Worm (Caenorhabditis elegans) whole organism, late embryonic: ENCODE measurements around the gene M02D8.6.

Experiments used
- C38D4.7 ChIP-seq: fragments of 200-800 bp; sonication (Bioruptor generic); optimal IDR thresholded peaks from 2 replicates; lab custom pipeline; 2018; ENCODE audit warnings: mild to moderate bottlenecking, missing genetic modification characterization, moderate library complexity, missing compliant biosample characterization
- F13H6.1 ChIP-seq: sonication (generic microtip); optimal IDR thresholded peaks from 2 replicates; lab custom pipeline; 2016; ENCODE audit warnings: missing genetic modification characterization, missing compliant biosample characterization
- K02D7.2 ChIP-seq: sonication (generic microtip); optimal IDR thresholded peaks from 2 replicates; lab custom pipeline; 2017; ENCODE audit warnings: mild to moderate bottlenecking, missing genetic modification characterization, missing compliant biosample characterization
- T23F11.4 ChIP-seq: fragments of 200-800 bp; sonication (Bioruptor generic); optimal IDR thresholded peaks from 2 replicates; lab custom pipeline; 2018; ENCODE audit warnings: mild to moderate bottlenecking, missing genetic modification characterization, missing compliant biosample characterization
- Y22D7AL.16 ChIP-seq: sonication (generic microtip); optimal IDR thresholded peaks from 2 replicates; lab custom pipeline; 2016; ENCODE audit warnings: missing genetic modification characterization, missing compliant biosample characterization
- ahr-1 ChIP-seq: sonication (generic microtip); optimal IDR thresholded peaks from 2 replicates; lab custom pipeline; 2016; ENCODE audit warnings: missing genetic modification characterization, missing compliant biosample characterization
- ama-1 ChIP-seq: fragments of 150-350 bp; optimal IDR thresholded peaks from 2 replicates; lab custom pipeline; 2014
- ceh-18 ChIP-seq: sonication (generic microtip); optimal IDR thresholded peaks from 2 replicates; lab custom pipeline; 2016; ENCODE audit warnings: missing genetic modification characterization, missing compliant biosample characterization
- ceh-19 ChIP-seq: fragments of 200-800 bp; sonication (Bioruptor generic); optimal IDR thresholded peaks from 2 replicates; lab custom pipeline; 2018; ENCODE audit warnings: mild to moderate bottlenecking, missing genetic modification characterization, missing compliant biosample characterization
- ceh-22 ChIP-seq: sonication (generic microtip); optimal IDR thresholded peaks from 2 replicates; lab custom pipeline; 2017; ENCODE audit warnings: missing biosample characterization, missing genetic modification characterization
- ceh-30 ChIP-seq: fragments of 150-350 bp; optimal IDR thresholded peaks from 2 replicates; lab custom pipeline; 2014; ENCODE audit warnings: missing biosample characterization, missing genetic modification characterization
- ceh-34 ChIP-seq: sonication (generic microtip); optimal IDR thresholded peaks from 2 replicates; lab custom pipeline; 2016; ENCODE audit warnings: mild to moderate bottlenecking, missing genetic modification characterization, missing compliant biosample characterization
- ceh-45 ChIP-seq: fragments of 200-800 bp; sonication (Bioruptor generic); IDR thresholded peaks from 2 replicates; pipeline ENCODE4 v1.3.6; 2022; ENCODE audit warnings: missing genetic modification reagents, missing genetic modification characterization, missing compliant biosample characterization
- ceh-48 ChIP-seq: sonication (generic microtip); optimal IDR thresholded peaks from 2 replicates; lab custom pipeline; 2016; ENCODE audit warnings: missing genetic modification characterization, inconsistent platforms, missing compliant biosample characterization
- ceh-6 ChIP-seq: fragments of 200-800 bp; sonication (Bioruptor generic); optimal IDR thresholded peaks from 2 replicates; lab custom pipeline; 2018; ENCODE audit warnings: mild to moderate bottlenecking, missing genetic modification characterization, missing compliant biosample characterization
- che-1 ChIP-seq: sonication (generic microtip); optimal IDR thresholded peaks from 2 replicates; lab custom pipeline; 2016; ENCODE audit warnings: mild to moderate bottlenecking, missing genetic modification characterization, missing compliant biosample characterization
- dmd-4 ChIP-seq: sonication (generic microtip); optimal IDR thresholded peaks from 2 replicates; lab custom pipeline; 2016; ENCODE audit warnings: borderline replicate concordance, missing genetic modification characterization, missing compliant biosample characterization
- dve-1 ChIP-seq: sonication (generic microtip); optimal IDR thresholded peaks from 2 replicates; lab custom pipeline; 2017; ENCODE audit warnings: antibody characterized with exemption, mild to moderate bottlenecking, missing genetic modification characterization, missing compliant biosample characterization
- elt-4 ChIP-seq: sonication (generic microtip); optimal IDR thresholded peaks from 2 replicates; lab custom pipeline; 2016; ENCODE audit warnings: missing genetic modification characterization, missing compliant biosample characterization
- fax-1 ChIP-seq: sonication (generic microtip); optimal IDR thresholded peaks from 2 replicates; lab custom pipeline; 2016; ENCODE audit warnings: missing genotype, missing genetic modification characterization, missing compliant biosample characterization
- fkh-10 ChIP-seq: fragments of 150-350 bp; optimal IDR thresholded peaks from 2 replicates; lab custom pipeline; 2014; ENCODE audit warnings: missing biosample characterization, missing genetic modification reagents, missing genetic modification characterization
- hlh-13 ChIP-seq: fragments of 200-800 bp; sonication (Bioruptor generic); optimal IDR thresholded peaks from 2 replicates; lab custom pipeline; 2018; ENCODE audit warnings: mild to moderate bottlenecking, missing genetic modification characterization, missing compliant biosample characterization
- hlh-6 ChIP-seq: sonication (generic microtip); optimal IDR thresholded peaks from 2 replicates; lab custom pipeline; 2016; ENCODE audit warnings: missing genotype, missing genetic modification characterization, missing compliant biosample characterization
- hlh-8 ChIP-seq: sonication (generic microtip); optimal IDR thresholded peaks from 2 replicates; lab custom pipeline; 2016; ENCODE audit warnings: missing genotype, missing genetic modification characterization, missing compliant biosample characterization
- lim-6 ChIP-seq: sonication (generic microtip); optimal IDR thresholded peaks from 2 replicates; lab custom pipeline; 2016; ENCODE audit warnings: missing genetic modification characterization, missing compliant biosample characterization
- madf-2 ChIP-seq: sonication (generic microtip); optimal IDR thresholded peaks from 2 replicates; lab custom pipeline; 2017; ENCODE audit warnings: missing genetic modification characterization, missing compliant biosample characterization
- mec-3 ChIP-seq: sonication (generic microtip); optimal IDR thresholded peaks from 2 replicates; lab custom pipeline; 2016; ENCODE audit warnings: borderline replicate concordance, missing genetic modification characterization, missing compliant biosample characterization
- nfya-1 ChIP-seq: sonication (generic microtip); optimal IDR thresholded peaks from 2 replicates; lab custom pipeline; 2017; ENCODE audit warnings: missing genetic modification characterization, mild to moderate bottlenecking, missing compliant biosample characterization, antibody characterized with exemption, moderate library complexity
- pag-3 ChIP-seq: sonication (generic microtip); optimal IDR thresholded peaks from 2 replicates; lab custom pipeline; 2016; ENCODE audit warnings: missing compliant biosample characterization, missing genetic modification characterization, borderline replicate concordance
- pat-9 ChIP-seq: fragments of 200-800 bp; sonication (Bioruptor generic); optimal IDR thresholded peaks from 2 replicates; lab custom pipeline; 2018; ENCODE audit warnings: mild to moderate bottlenecking, missing genetic modification characterization, moderate library complexity, missing compliant biosample characterization
- pha-4 ChIP-seq: fragments of 150-350 bp; optimal IDR thresholded peaks from 2 replicates; lab custom pipeline; 2018; ENCODE audit warnings: missing biosample characterization, missing genetic modification reagents, missing genetic modification characterization
- pqm-1 ChIP-seq: sonication (generic microtip); optimal IDR thresholded peaks from 2 replicates; lab custom pipeline; 2016; ENCODE audit warnings: missing genetic modification characterization, missing compliant biosample characterization
- pros-1 ChIP-seq: fragments of 150-350 bp; optimal IDR thresholded peaks from 2 replicates; lab custom pipeline; 2014; ENCODE audit warnings: missing biosample characterization, missing genetic modification reagents, missing genetic modification characterization
- ref-2 ChIP-seq: sonication (generic microtip); optimal IDR thresholded peaks from 2 replicates; lab custom pipeline; 2016; ENCODE audit warnings: missing genetic modification characterization, missing compliant biosample characterization
- rnt-1 ChIP-seq: sonication (generic microtip); optimal IDR thresholded peaks from 2 replicates; lab custom pipeline; 2016; ENCODE audit warnings: missing genetic modification characterization, missing compliant biosample characterization
- sdc-2 ChIP-seq: sonication (generic microtip); optimal IDR thresholded peaks from 2 replicates; lab custom pipeline; 2016; ENCODE audit warnings: missing genotype, missing genetic modification characterization, missing compliant biosample characterization
- sox-2 ChIP-seq: fragments of 200-800 bp; sonication (Bioruptor generic); IDR thresholded peaks from 2 replicates; pipeline ENCODE4 v1.3.6; 2022; ENCODE audit warnings: missing genetic modification reagents, missing genetic modification characterization, missing compliant biosample characterization
- syd-9 ChIP-seq: sonication (generic microtip); optimal IDR thresholded peaks from 2 replicates; lab custom pipeline; 2016; ENCODE audit warnings: mild to moderate bottlenecking, missing genetic modification characterization, moderate library complexity, missing compliant biosample characterization
- tbx-2 ChIP-seq: sonication (generic microtip); optimal IDR thresholded peaks from 2 replicates; lab custom pipeline; 2016; ENCODE audit warnings: missing genetic modification characterization, missing compliant biosample characterization
- tbx-7 ChIP-seq: sonication (generic microtip); optimal IDR thresholded peaks from 2 replicates; lab custom pipeline; 2016; ENCODE audit warnings: missing genotype, missing genetic modification characterization, missing compliant biosample characterization
- ttx-3 ChIP-seq: sonication (generic microtip); optimal IDR thresholded peaks from 2 replicates; lab custom pipeline; 2016; ENCODE audit warnings: missing genetic modification reagents, missing genetic modification characterization, missing compliant biosample characterization
- unc-42 ChIP-seq: sonication (generic microtip); optimal IDR thresholded peaks from 2 replicates; lab custom pipeline; 2016; ENCODE audit warnings: missing genotype, missing genetic modification characterization, missing compliant biosample characterization
- unc-86 ChIP-seq: sonication (generic microtip); optimal IDR thresholded peaks from 2 replicates; lab custom pipeline; 2016; ENCODE audit warnings: missing genetic modification characterization, missing compliant biosample characterization
- zip-5 ChIP-seq: sonication (generic microtip); optimal IDR thresholded peaks from 2 replicates; lab custom pipeline; 2016; ENCODE audit warnings: missing genetic modification characterization, missing compliant biosample characterization

Gene M02D8.6

ce11 chrX:8742896-8743295 is 11.2 kb upstream of the M02D8.6 start, which contains the start of gene M02D8.7:
Gene M02D8.7 (minus strand): TSS chrX:8742996.
- no peak for TF ChIP-seq ceh-48 (tag; lab: Kevin White, UChicago)
- no peak for TF ChIP-seq tbx-7
- TF ChIP-seq ceh-45, result no peak
- TF ChIP-seq che-1, result no peak
- TF ChIP-seq rnt-1 (tag; lab: Kevin White, UChicago), result no peak
- TF ChIP-seq pqm-1 (tag; lab: Kevin White, UChicago), result no peak
- TF ChIP-seq unc-42 (tag; lab: Kevin White, UChicago), result no peak
- no peak for TF ChIP-seq fax-1 (tag; lab: Kevin White, UChicago)
- TF ChIP-seq ceh-30 (tag; lab: Kevin White, UChicago), result no peak
- TF ChIP-seq hlh-6 (tag; lab: Kevin White, UChicago), result no peak
- TF ChIP-seq ceh-22 (tag; lab: Kevin White, UChicago), result no peak
- TF ChIP-seq sox-2 (GFP tag; lab: Robert Waterston, UW), result no peak
- TF ChIP-seq ama-1 (lab: Kevin White, UChicago), result no peak

- no peak for TF ChIP-seq ttx-3 (tag; lab: Kevin White, UChicago)
- peak; percentile 2 for TF ChIP-seq sdc-2 (tag; lab: Kevin White, UChicago)
- no peak for TF ChIP-seq ceh-34
- TF ChIP-seq, all 69 proteins: peak for 1
Measured at ce11 chrX:8741629-8742170, 10.0 kb upstream of the M02D8.6 start.

ce11 chrX:8739373-8739772 is 7.7 kb upstream of the M02D8.6 start, which contains the start of gene M02D8.2:
Gene M02D8.2 (plus strand): TSS chrX:8739673.
- TF ChIP-seq syd-9 (tag; lab: Kevin White, UChicago) (no peak), pat-9 (tag; lab: Kevin White, UChicago) (no peak), C38D4.7 (GFP tag; lab: Kevin White, UChicago) (no peak), dmd-4 (tag; lab: Kevin White, UChicago) (no peak), nfya-1 (tag; lab: Kevin White, UChicago) (no peak), hlh-6 (tag; lab: Kevin White, UChicago) (no peak), fkh-10 (no peak), tbx-2 (tag; lab: Kevin White, UChicago) (no peak), elt-4 (tag; lab: Kevin White, UChicago) (no peak), ahr-1 (tag; lab: Kevin White, UChicago) (no peak), K02D7.2 (tag; lab: Kevin White, UChicago) (no peak), pag-3 (tag; lab: Kevin White, UChicago) (no peak)

- TF ChIP-seq dve-1, result no peak
Measured at ce11 chrX:8737801-8738200, 6.1 kb upstream of the M02D8.6 start.

- TF ChIP-seq pha-4 (peak; percentile 22), lim-6 (no peak), pros-1 (tag; lab: Kevin White, UChicago) (no peak), unc-86 (tag; lab: Kevin White, UChicago) (peak; percentile 53), madf-2 (no peak), fax-1 (tag; lab: Kevin White, UChicago) (no peak), dve-1 (no peak), zip-5 (tag; lab: Kevin White, UChicago) (no peak), F13H6.1 (tag; lab: Kevin White, UChicago) (no peak), ceh-30 (tag; lab: Kevin White, UChicago) (no peak), fkh-10 (no peak), ceh-19 (GFP tag; lab: Kevin White, UChicago) (no peak), T23F11.4 (GFP tag; lab: Kevin White, UChicago) (no peak), ref-2 (peak; percentile 60), nfya-1 (tag; lab: Kevin White, UChicago) (peak; percentile 55), elt-4 (tag; lab: Kevin White, UChicago) (no peak), sox-2 (GFP tag; lab: Robert Waterston, UW) (no peak), ceh-18 (no peak), hlh-13 (GFP tag; lab: Kevin White, UChicago) (no peak), ceh-34 (peak; percentile 8), C38D4.7 (GFP tag; lab: Kevin White, UChicago) (no peak), mec-3 (tag; lab: Kevin White, UChicago) (no peak), hlh-8 (tag; lab: Kevin White, UChicago) (no peak), Y22D7AL.16 (no peak), ceh-6 (GFP tag; lab: Kevin White, UChicago) (no peak)
Measured at ce11 chrX:8736965-8737464, 5.3 kb upstream of the M02D8.6 start, which contains the start of gene M02D8.3. Gene M02D8.3 (minus strand): TSS chrX:8737015.
